Fruit fly (Drosophila melanogaster): ENCODE measurements around the gene CG13983.

CG13983 gene

dm6 chr2L:6271384-6271783, 7.1 kb upstream of the CG13983 start:
- TF ChIP-seq Lim3 (GFP tag; IDR thresholded peaks at IDR 0.05) = 0 out of 2 replicates have a peak, but pooled peaks have one; percentile 23
- TF ChIP-seq Drgx (GFP tag; IDR thresholded peaks at IDR 0.05) = peak; percentile 56
- no peak for TF ChIP-seq phol (tag; optimal IDR thresholded peaks at IDR 0.05)

DNA sequence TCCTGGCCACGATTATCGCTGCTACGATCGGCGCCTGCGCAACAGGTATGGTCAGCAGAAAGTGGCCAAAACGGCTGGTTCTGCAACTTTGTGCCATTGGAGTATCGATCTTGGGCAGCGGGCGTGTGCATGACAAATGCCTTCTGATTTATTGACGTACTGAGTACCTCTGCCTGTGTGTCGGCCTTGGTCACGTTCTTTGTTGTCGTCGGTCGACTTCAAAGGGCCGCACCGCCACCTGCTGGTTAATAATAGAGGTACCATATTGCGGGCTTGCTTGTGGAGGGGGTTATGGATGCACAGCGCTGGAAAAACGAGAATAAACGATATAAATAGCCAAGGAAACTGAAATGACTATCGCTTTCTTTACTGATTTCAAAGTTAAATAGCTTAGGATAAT, 4.7 kb downstream of the CG13983 start:
- TF ChIP-seq seq (GFP tag; IDR thresholded peaks at IDR 0.05) (no peak), run (tag; optimal IDR thresholded peaks at IDR 0.05) (no peak), CG17186 (GFP tag; optimal IDR thresholded peaks at IDR 0.05) (no peak), CG18262 (tag; optimal IDR thresholded peaks at IDR 0.05) (no peak), crc (GFP tag; optimal IDR thresholded peaks at IDR 0.05) (no peak), scrt (GFP tag; optimal IDR thresholded peaks at IDR 0.05) (no peak), Hr78 (GFP tag; optimal IDR thresholded peaks at IDR 0.05) (no peak), knrl (GFP tag; IDR thresholded peaks at IDR 0.05; ENCODE audit: partially characterized antibody) (no peak), slp2 (GFP tag; optimal IDR thresholded peaks at IDR 0.05) (no peak), toy (GFP tag; IDR thresholded peaks at IDR 0.05) (no peak), gem (tag; optimal IDR thresholded peaks at IDR 0.05) (no peak), trem (tag; optimal IDR thresholded peaks at IDR 0.05) (no peak), Ets65A (GFP tag) (peak; percentile 13), Kr (GFP tag; optimal IDR thresholded peaks at IDR 0.05) (no peak), Lhr (GFP tag; optimal IDR thresholded peaks at IDR 0.05) (no peak), kah (GFP tag; optimal IDR thresholded peaks at IDR 0.05) (no peak), CG17568 (GFP tag; optimal IDR thresholded peaks at IDR 0.05) (no peak), Rx (GFP tag; IDR thresholded peaks at IDR 0.05) (no peak), CG8359 (GFP tag; optimal IDR thresholded peaks at IDR 0.05; ENCODE audit: borderline replicate concordance) (no peak), CG2202 (tag; optimal IDR thresholded peaks at IDR 0.05) (no peak), cad (GFP tag; optimal IDR thresholded peaks at IDR 0.05) (peak; percentile 16), CG8478 (optimal IDR thresholded peaks at IDR 0.05) (no peak), Ssrp (tag; optimal IDR thresholded peaks at IDR 0.05) (no peak), zen (tag; optimal IDR thresholded peaks at IDR 0.05) (peak; percentile 49), kni (GFP tag; optimal IDR thresholded peaks at IDR 0.05) (peak; percentile 52), tll (GFP tag; optimal IDR thresholded peaks at IDR 0.05) (peak in 1 of 2 experiments; percentile 33), wdn (GFP tag; IDR thresholded peaks at IDR 0.05) (no peak), pan (optimal IDR thresholded peaks at IDR 0.05) (peak in 1 of 2 experiments; percentile 40), pan (GFP tag; optimal IDR thresholded peaks at IDR 0.05 in 1 of 2, IDR thresholded peaks at IDR 0.05 in 1 of 2) (peak in 1 of 2 experiments; percentile 59), CG8944 (GFP tag; optimal IDR thresholded peaks at IDR 0.05) (no peak), CTCF (GFP tag; optimal IDR thresholded peaks at IDR 0.05) (peak; percentile 39), dysf (GFP tag; IDR thresholded peaks at IDR 0.05) (0 out of 3 replicates have a peak, but pooled peaks have one; percentile 13), hth (optimal IDR thresholded peaks at IDR 0.05) (peak; percentile 3), Med (GFP tag) (peak; percentile 43)

dm6 chr2L:6255488-6255887, 8.8 kb downstream of the CG13983 start, which contains the start of gene AANATL2:
Gene AANATL2 (plus strand): TSS chr2L:6255859.
- TF ChIP-seq CG42726 (GFP tag; IDR thresholded peaks at IDR 0.05; ENCODE audit: partially characterized antibody) (0 out of 2 replicates have a peak, but pooled peaks have one; percentile 23), CG4617 (GFP tag; optimal IDR thresholded peaks at IDR 0.05; ENCODE audit: borderline replicate concordance) (no peak), scrt (GFP tag; optimal IDR thresholded peaks at IDR 0.05) (no peak), sisA (GFP tag; IDR thresholded peaks at IDR 0.05) (no peak), CG7357 (GFP tag; IDR thresholded peaks at IDR 0.05) (no peak), Pdp1 (GFP tag; optimal IDR thresholded peaks at IDR 0.05) (peak in 1 of 2 experiments; percentile 1), GATAe (GFP tag; conservative IDR thresholded peaks at IDR 0.05) (0 out of 2 replicates have a peak, but pooled peaks have one; percentile 25), CG1529 (GFP tag; optimal IDR thresholded peaks at IDR 0.05) (no peak), CG7786 (GFP tag; optimal IDR thresholded peaks at IDR 0.05) (no peak), Ada2b (GFP tag; IDR thresholded peaks at IDR 0.05) (no peak), Max (GFP tag; optimal IDR thresholded peaks at IDR 0.05) (no peak), Doc3 (GFP tag; IDR thresholded peaks at IDR 0.05; ENCODE audit: partially characterized antibody) (no peak), lab (GFP tag; optimal IDR thresholded peaks at IDR 0.05) (peak; percentile 31), chinmo (GFP tag; IDR thresholded peaks at IDR 0.05; ENCODE audit: partially characterized antibody) (peak; percentile 84), Sox102F (GFP tag; optimal IDR thresholded peaks at IDR 0.05) (no peak)

Data from whole organism, embryonic.